Worm (Caenorhabditis elegans): ENCODE data around the gene zyg-9.

- TF ChIP-seq ceh-43 (GFP tag; optimal IDR thresholded peaks at IDR 0.05) (no peak), unc-39 (tag; optimal IDR thresholded peaks at IDR 0.05) (no peak), ztf-11 (tag; optimal IDR thresholded peaks at IDR 0.05) (no peak), nhr-237 (tag; optimal IDR thresholded peaks at IDR 0.05) (no peak)
These were observed at the start of gene zyg-9 for ce11 chrII:8457438-8457837.

Measured in whole organism, mixed stage, embryonic.